Fruit fly (Drosophila melanogaster) whole organism, pupa: ENCODE data around the gene CG16779.

ENCODE experiments used
- CG32121 ChIP-seq: fragments of 200-800 bp; sonication (Bioruptor generic); IDR thresholded peaks from 2 replicates; pipeline ENCODE4 v1.3.6; 2022; ENCODE audit warnings: missing biosample characterization, missing genetic modification characterization
- EcR ChIP-seq: fragments of 200-800 bp; sonication (Bioruptor generic); optimal IDR thresholded peaks from 3 replicates; lab custom pipeline; 2019; ENCODE audit warnings: missing biosample characterization, missing genetic modification characterization, mild to moderate bottlenecking, moderate library complexity, missing genetic modification reagents
- Pif1A ChIP-seq: fragments of 200-800 bp; sonication (Bioruptor generic); optimal IDR thresholded peaks from 3 replicates; lab custom pipeline; 2016; ENCODE audit warnings: missing biosample characterization, missing genetic modification characterization

DNA sequence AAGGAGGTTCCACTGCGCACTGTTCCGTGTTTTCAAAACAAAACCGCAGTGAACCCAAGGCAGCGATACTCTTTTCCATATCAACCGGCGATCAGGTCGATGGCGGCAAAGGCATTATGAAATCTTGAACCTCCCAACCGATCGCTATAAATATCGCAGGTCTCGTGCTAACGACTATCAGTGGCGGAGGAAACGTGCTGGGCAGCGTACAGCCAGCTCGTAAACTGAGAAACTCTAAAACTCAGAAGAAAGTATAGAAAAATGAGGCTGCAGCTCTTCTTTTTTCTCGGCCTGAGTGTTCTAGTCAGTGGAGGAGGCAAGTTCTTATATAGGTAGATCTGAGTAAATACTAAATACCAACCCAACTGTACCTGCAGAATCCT lies 1.1 kb upstream of the CG16779 start, which contains the start of gene phu:
- no peak for TF ChIP-seq Pif1A (GFP tag; lab: Kevin White, UChicago)
- no peak for TF ChIP-seq EcR (GFP tag; lab: Kevin White, UChicago)
- TF ChIP-seq CG32121 (GFP tag; lab: Robert Waterston, UW), result no peak
